Worm (Caenorhabditis elegans) whole organism, late embryonic: Measurements from ENCODE around the gene C50F4.9.

ENCODE experiments used
- C08G9.2 ChIP-seq: sonication (generic microtip); optimal IDR thresholded peaks from 2 replicates; lab custom pipeline; 2016; ENCODE audit warnings: mild to moderate bottlenecking, missing genetic modification characterization, moderate library complexity, missing compliant biosample characterization
- C38D4.7 ChIP-seq: fragments of 200-800 bp; sonication (Bioruptor generic); optimal IDR thresholded peaks from 2 replicates; lab custom pipeline; 2018; ENCODE audit warnings: mild to moderate bottlenecking, missing genetic modification characterization, moderate library complexity, missing compliant biosample characterization
- K02D7.2 ChIP-seq: sonication (generic microtip); optimal IDR thresholded peaks from 2 replicates; lab custom pipeline; 2017; ENCODE audit warnings: mild to moderate bottlenecking, missing genetic modification characterization, missing compliant biosample characterization
- K09A11.1 ChIP-seq: sonication (generic microtip); optimal IDR thresholded peaks from 2 replicates; lab custom pipeline; 2017; ENCODE audit warnings: antibody characterized with exemption, mild to moderate bottlenecking, missing genetic modification characterization, missing compliant biosample characterization; ENCODE audit not compliant: insufficient read depth
- T23F11.4 ChIP-seq: fragments of 200-800 bp; sonication (Bioruptor generic); optimal IDR thresholded peaks from 2 replicates; lab custom pipeline; 2018; ENCODE audit warnings: mild to moderate bottlenecking, missing genetic modification characterization, missing compliant biosample characterization
- Y22D7AL.16 ChIP-seq: sonication (generic microtip); optimal IDR thresholded peaks from 2 replicates; lab custom pipeline; 2016; ENCODE audit warnings: missing genetic modification characterization, missing compliant biosample characterization
- ahr-1 ChIP-seq: sonication (generic microtip); optimal IDR thresholded peaks from 2 replicates; lab custom pipeline; 2016; ENCODE audit warnings: missing genetic modification characterization, missing compliant biosample characterization
- ceh-18 ChIP-seq: sonication (generic microtip); optimal IDR thresholded peaks from 2 replicates; lab custom pipeline; 2016; ENCODE audit warnings: missing genetic modification characterization, missing compliant biosample characterization
- ceh-19 ChIP-seq: fragments of 200-800 bp; sonication (Bioruptor generic); optimal IDR thresholded peaks from 2 replicates; lab custom pipeline; 2018; ENCODE audit warnings: mild to moderate bottlenecking, missing genetic modification characterization, missing compliant biosample characterization
- ceh-2 ChIP-seq: sonication (generic microtip); optimal IDR thresholded peaks from 2 replicates; lab custom pipeline; 2016; ENCODE audit warnings: missing genotype, missing genetic modification characterization, missing compliant biosample characterization
- ceh-22 ChIP-seq: sonication (generic microtip); optimal IDR thresholded peaks from 2 replicates; lab custom pipeline; 2017; ENCODE audit warnings: missing biosample characterization, missing genetic modification characterization
- ceh-24 ChIP-seq: sonication (generic microtip); optimal IDR thresholded peaks from 2 replicates; lab custom pipeline; 2016; ENCODE audit warnings: mild to moderate bottlenecking, missing genetic modification characterization, missing compliant biosample characterization
- ceh-30 ChIP-seq: fragments of 150-350 bp; optimal IDR thresholded peaks from 2 replicates; lab custom pipeline; 2014; ENCODE audit warnings: missing biosample characterization, missing genetic modification characterization
- ceh-6 ChIP-seq: fragments of 200-800 bp; sonication (Bioruptor generic); optimal IDR thresholded peaks from 2 replicates; lab custom pipeline; 2018; ENCODE audit warnings: mild to moderate bottlenecking, missing genetic modification characterization, missing compliant biosample characterization
- elt-2 ChIP-seq: sonication (generic microtip); optimal IDR thresholded peaks from 2 replicates; lab custom pipeline; 2016; ENCODE audit warnings: missing genetic modification reagents, missing genetic modification characterization, missing compliant biosample characterization
- elt-4 ChIP-seq: sonication (generic microtip); optimal IDR thresholded peaks from 2 replicates; lab custom pipeline; 2016; ENCODE audit warnings: missing genetic modification characterization, missing compliant biosample characterization
- ets-4 ChIP-seq: sonication (generic microtip); optimal IDR thresholded peaks from 2 replicates; lab custom pipeline; 2016; ENCODE audit warnings: missing genetic modification characterization, missing compliant biosample characterization
- eyg-1 ChIP-seq: sonication (generic microtip); optimal IDR thresholded peaks from 2 replicates; lab custom pipeline; 2016; ENCODE audit warnings: missing genotype, missing genetic modification characterization, missing compliant biosample characterization
- fkh-10 ChIP-seq: fragments of 150-350 bp; optimal IDR thresholded peaks from 2 replicates; lab custom pipeline; 2014; ENCODE audit warnings: missing biosample characterization, missing genetic modification reagents, missing genetic modification characterization
- gmeb-2 ChIP-seq: sonication (generic microtip); optimal IDR thresholded peaks from 2 replicates; lab custom pipeline; 2016; ENCODE audit warnings: missing genetic modification characterization, inconsistent platforms, missing compliant biosample characterization
- hlh-15 ChIP-seq: sonication (generic microtip); optimal IDR thresholded peaks from 2 replicates; lab custom pipeline; 2016; ENCODE audit warnings: missing genetic modification characterization, missing compliant biosample characterization
- hlh-30 ChIP-seq: sonication (generic microtip); optimal IDR thresholded peaks from 2 replicates; lab custom pipeline; 2017; ENCODE audit warnings: antibody characterized with exemption, missing genetic modification characterization, missing compliant biosample characterization; ENCODE audit not compliant: insufficient read depth
- lim-6 ChIP-seq: sonication (generic microtip); optimal IDR thresholded peaks from 2 replicates; lab custom pipeline; 2016; ENCODE audit warnings: missing genetic modification characterization, missing compliant biosample characterization
- mec-3 ChIP-seq: sonication (generic microtip); optimal IDR thresholded peaks from 2 replicates; lab custom pipeline; 2016; ENCODE audit warnings: borderline replicate concordance, missing genetic modification characterization, missing compliant biosample characterization
- nfya-1 ChIP-seq: sonication (generic microtip); optimal IDR thresholded peaks from 2 replicates; lab custom pipeline; 2017; ENCODE audit warnings: missing genetic modification characterization, mild to moderate bottlenecking, missing compliant biosample characterization, antibody characterized with exemption, moderate library complexity
- nhr-11 ChIP-seq: fragments of 150-350 bp; optimal IDR thresholded peaks from 2 replicates; lab custom pipeline; 2014; ENCODE audit warnings: missing biosample characterization, missing genetic modification characterization
- nhr-232 ChIP-seq: sonication (generic microtip); optimal IDR thresholded peaks from 2 replicates; lab custom pipeline; 2016; ENCODE audit warnings: missing genetic modification characterization, missing compliant biosample characterization
- odd-2 ChIP-seq: sonication (generic microtip); optimal IDR thresholded peaks from 2 replicates; lab custom pipeline; 2017; ENCODE audit warnings: antibody characterized with exemption, mild to moderate bottlenecking, missing genetic modification characterization, missing compliant biosample characterization
- pag-3 ChIP-seq: sonication (generic microtip); optimal IDR thresholded peaks from 2 replicates; lab custom pipeline; 2016; ENCODE audit warnings: missing compliant biosample characterization, missing genetic modification characterization, borderline replicate concordance
- pha-2 ChIP-seq: sonication (generic microtip); optimal IDR thresholded peaks from 2 replicates; lab custom pipeline; 2017; ENCODE audit warnings: mild to moderate bottlenecking, missing genetic modification characterization, missing compliant biosample characterization
- pqm-1 ChIP-seq: sonication (generic microtip); optimal IDR thresholded peaks from 2 replicates; lab custom pipeline; 2016; ENCODE audit warnings: missing genetic modification characterization, missing compliant biosample characterization
- pros-1 ChIP-seq: fragments of 150-350 bp; optimal IDR thresholded peaks from 2 replicates; lab custom pipeline; 2014; ENCODE audit warnings: missing biosample characterization, missing genetic modification reagents, missing genetic modification characterization
- rnt-1 ChIP-seq: sonication (generic microtip); optimal IDR thresholded peaks from 2 replicates; lab custom pipeline; 2016; ENCODE audit warnings: missing genetic modification characterization, missing compliant biosample characterization
- sdc-2 ChIP-seq: sonication (generic microtip); optimal IDR thresholded peaks from 2 replicates; lab custom pipeline; 2016; ENCODE audit warnings: missing genotype, missing genetic modification characterization, missing compliant biosample characterization
- sox-2 ChIP-seq: fragments of 200-800 bp; sonication (Bioruptor generic); IDR thresholded peaks from 2 replicates; pipeline ENCODE4 v1.3.6; 2022; ENCODE audit warnings: missing genetic modification reagents, missing genetic modification characterization, missing compliant biosample characterization
- sox-4 ChIP-seq: sonication (generic microtip); optimal IDR thresholded peaks from 2 replicates; lab custom pipeline; 2017; ENCODE audit warnings: mild to moderate bottlenecking, missing genetic modification characterization, inconsistent platforms, missing compliant biosample characterization
- ttx-3 ChIP-seq: sonication (generic microtip); optimal IDR thresholded peaks from 2 replicates; lab custom pipeline; 2016; ENCODE audit warnings: missing genetic modification reagents, missing genetic modification characterization, missing compliant biosample characterization
- unc-42 ChIP-seq: sonication (generic microtip); optimal IDR thresholded peaks from 2 replicates; lab custom pipeline; 2016; ENCODE audit warnings: missing genotype, missing genetic modification characterization, missing compliant biosample characterization
- unc-55 ChIP-seq: sonication (generic microtip); optimal IDR thresholded peaks from 2 replicates; lab custom pipeline; 2017; ENCODE audit warnings: missing biosample characterization, missing genetic modification reagents, missing genetic modification characterization
- zip-5 ChIP-seq: sonication (generic microtip); optimal IDR thresholded peaks from 2 replicates; lab custom pipeline; 2016; ENCODE audit warnings: missing genetic modification characterization, missing compliant biosample characterization

The C50F4.9 gene

DNA sequence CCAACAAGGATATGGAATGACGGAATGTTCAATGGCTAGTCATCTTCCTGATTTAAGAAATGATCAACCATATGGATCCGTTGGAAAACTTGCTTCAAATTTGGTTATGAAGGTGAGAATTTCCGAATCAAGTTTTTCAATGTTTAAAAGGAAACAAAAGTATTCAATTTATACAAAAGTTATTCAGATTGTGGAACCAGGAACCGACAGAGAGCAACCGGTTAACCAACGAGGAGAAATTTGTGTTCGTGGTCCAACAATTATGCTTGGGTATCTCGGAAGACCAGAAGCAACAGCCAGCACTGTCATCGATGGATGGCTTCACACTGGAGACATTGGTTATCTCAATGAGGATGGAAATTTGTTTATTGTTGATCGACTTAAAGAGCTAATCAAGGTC lies 14.4 kb downstream of the C50F4.9 start:
- TF ChIP-seq elt-2 (tag; lab: Kevin White, UChicago) (no peak), pqm-1 (tag; lab: Kevin White, UChicago) (no peak), ceh-24 (tag; lab: Kevin White, UChicago) (no peak), ceh-30 (tag; lab: Kevin White, UChicago) (no peak), mec-3 (tag; lab: Kevin White, UChicago) (no peak), T23F11.4 (no peak), ceh-22 (no peak), ttx-3 (tag; lab: Kevin White, UChicago) (no peak), K09A11.1 (tag; lab: Kevin White, UChicago) (no peak), odd-2 (tag; lab: Kevin White, UChicago) (no peak), Y22D7AL.16 (tag; lab: Kevin White, UChicago) (no peak), C08G9.2 (tag; lab: Kevin White, UChicago) (no peak)

DNA sequence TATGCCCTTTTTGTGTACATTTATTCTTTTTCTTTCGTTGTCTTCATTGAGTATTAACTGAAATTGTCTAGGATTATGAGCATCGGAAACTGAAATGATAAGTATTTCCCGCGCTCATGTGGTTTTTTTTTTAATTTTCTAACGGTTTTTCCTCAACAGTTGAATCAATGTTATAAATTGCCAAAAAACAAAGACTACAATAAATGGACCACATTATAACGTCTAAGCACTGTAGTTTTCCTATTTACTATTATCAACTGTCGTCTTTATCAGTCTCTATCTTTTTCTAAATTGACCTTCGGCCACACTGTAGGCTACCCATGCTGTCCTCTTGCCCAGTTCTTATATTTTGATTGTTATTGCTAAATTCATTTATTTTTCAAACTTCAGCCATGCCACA lies 16.3 kb downstream of the C50F4.9 start, which contains the start of gene acs-14:
acs-14 (plus strand) TSS at position 391 of the 400 bp plus-strand sequence.
- TF ChIP-seq elt-2 (tag; lab: Kevin White, UChicago) (peak; percentile 40), ets-4 (tag; lab: Kevin White, UChicago) (no peak), hlh-30 (tag; lab: Kevin White, UChicago) (no peak)

DNA sequence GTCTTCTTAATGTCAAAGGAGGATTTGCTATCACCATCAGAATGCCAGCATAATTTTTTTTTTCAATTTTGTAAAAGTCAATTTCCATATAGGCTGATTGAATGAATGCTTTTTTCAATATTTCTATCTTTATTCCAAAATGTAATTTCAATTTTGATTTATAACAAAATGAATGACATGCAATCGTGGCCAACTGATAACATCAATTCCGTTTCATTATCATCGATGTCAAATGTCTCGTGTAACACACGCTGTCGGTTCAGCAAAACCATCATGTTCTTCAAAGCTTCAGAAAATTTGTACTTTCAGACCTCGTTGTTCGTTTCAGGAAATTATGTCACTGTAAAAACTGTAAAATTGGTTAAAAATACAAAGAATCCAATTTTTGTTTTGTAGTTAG lies 17.1 kb downstream of the C50F4.9 start:
- TF ChIP-seq elt-2 (tag; lab: Kevin White, UChicago) (peak; percentile 1), ttx-3 (tag; lab: Kevin White, UChicago) (no peak)

DNA sequence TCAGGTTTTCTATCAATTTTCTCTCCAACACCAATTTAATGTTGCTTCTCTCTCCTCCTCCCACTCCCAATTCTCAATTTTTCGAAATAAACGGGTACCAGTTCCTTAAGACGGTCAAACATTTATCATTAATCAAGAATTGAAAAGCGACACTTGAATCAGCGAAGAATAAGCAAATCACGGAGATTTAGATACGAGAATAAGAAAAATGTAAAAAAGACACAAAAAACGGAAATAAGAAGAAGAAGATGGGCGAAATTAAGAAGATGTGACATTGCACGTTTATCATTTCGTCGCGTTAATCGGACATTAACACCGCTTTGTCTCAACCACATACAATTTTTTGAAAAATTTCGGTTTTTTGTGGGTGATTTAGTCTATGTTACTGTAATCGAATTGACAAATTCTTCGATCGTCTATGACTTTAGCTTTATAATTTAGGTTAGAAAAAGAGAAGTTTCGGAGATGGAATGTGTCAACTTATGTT lies 19.5 kb downstream of the C50F4.9 start, which contains the start of gene haao-1:
haao-1 (plus strand) TSS at position 437 of the 487 bp plus-strand sequence.
- TF ChIP-seq zip-5 (tag; lab: Kevin White, UChicago) (no peak), nhr-232 (tag; lab: Kevin White, UChicago) (no peak), unc-42 (tag; lab: Kevin White, UChicago) (no peak), sox-4 (tag; lab: Kevin White, UChicago) (no peak), ttx-3 (tag; lab: Kevin White, UChicago) (no peak), ets-4 (tag; lab: Kevin White, UChicago) (no peak), pros-1 (tag; lab: Kevin White, UChicago) (no peak), elt-4 (tag; lab: Kevin White, UChicago) (no peak), pha-2 (tag; lab: Kevin White, UChicago) (no peak), ceh-22 (no peak), sdc-2 (tag; lab: Kevin White, UChicago) (no peak), eyg-1 (no peak)

DNA sequence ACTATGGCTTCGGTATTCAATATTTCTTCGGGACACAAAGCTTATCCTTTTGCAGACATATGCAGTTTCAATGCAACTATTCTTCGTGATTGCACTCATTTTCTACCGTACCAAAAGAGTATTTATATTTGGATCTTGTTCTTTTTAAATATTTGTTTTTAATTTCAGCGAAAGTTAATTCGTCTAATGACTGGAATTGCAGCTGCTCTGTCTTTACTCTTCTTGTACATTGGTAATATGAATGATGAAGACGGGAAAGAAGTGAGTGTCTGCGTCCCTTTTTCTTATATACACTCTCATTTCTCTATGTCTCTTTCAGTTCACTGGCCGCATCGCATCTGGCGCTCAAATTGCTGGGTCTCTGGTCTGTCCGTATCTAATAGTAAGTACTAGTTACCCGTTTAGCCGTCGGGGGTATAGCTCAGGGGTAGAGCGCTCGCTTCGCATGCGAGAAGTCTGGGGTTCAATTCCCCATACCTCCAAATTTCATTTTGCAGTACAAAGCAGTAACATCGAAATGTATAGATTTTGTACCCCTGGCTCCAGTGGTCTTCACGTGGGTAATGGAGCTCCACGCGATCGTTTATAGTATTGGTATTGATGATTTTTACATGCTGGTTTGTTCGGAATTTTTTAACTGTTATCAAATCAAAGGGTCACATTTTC lies 20.7 kb downstream of the C50F4.9 start:
- peak; percentile 90 for TF ChIP-seq T23F11.4
- peak; percentile 84 for TF ChIP-seq sox-2
- TF ChIP-seq rnt-1, result peak; percentile 66
- peak; percentile 8 for TF ChIP-seq ets-4 (tag; lab: Kevin White, UChicago)
- no peak for TF ChIP-seq lim-6 (tag; lab: Kevin White, UChicago)
- no peak for TF ChIP-seq hlh-30 (tag; lab: Kevin White, UChicago)
- peak; percentile 74 for TF ChIP-seq ceh-18
- peak; percentile 85 for TF ChIP-seq K02D7.2 (tag; lab: Kevin White, UChicago)
- peak; percentile 88 for TF ChIP-seq eyg-1
- TF ChIP-seq ceh-22, result no peak
- TF ChIP-seq fkh-10 (GFP tag; lab: Kevin White, UChicago), result peak; percentile 62
- peak; percentile 90 for TF ChIP-seq ceh-19 (GFP tag; lab: Kevin White, UChicago)
- peak; percentile 49 for TF ChIP-seq ahr-1
- peak; percentile 92 for TF ChIP-seq gmeb-2 (tag; lab: Kevin White, UChicago)
- peak; percentile 77 for TF ChIP-seq ceh-2 (tag; lab: Kevin White, UChicago)
- TF ChIP-seq C08G9.2 (tag; lab: Kevin White, UChicago), result peak; percentile 77
- TF ChIP-seq unc-55, result no peak
- TF ChIP-seq nfya-1 (tag; lab: Kevin White, UChicago), result peak; percentile 59
- TF ChIP-seq hlh-15 (tag; lab: Kevin White, UChicago), result peak; percentile 65
- peak; percentile 87 for TF ChIP-seq ttx-3 (tag; lab: Kevin White, UChicago)
- peak; percentile 11 for TF ChIP-seq pag-3
- TF ChIP-seq mec-3 (tag; lab: Kevin White, UChicago), result peak; percentile 57
- no peak for TF ChIP-seq nhr-11 (tag; lab: Kevin White, UChicago)
- peak; percentile 78 for TF ChIP-seq sox-4 (tag; lab: Kevin White, UChicago)
- TF ChIP-seq ceh-6 (GFP tag; lab: Kevin White, UChicago), result peak; percentile 93
- peak; percentile 83 for TF ChIP-seq C38D4.7 (GFP tag; lab: Kevin White, UChicago)
- peak; percentile 84 for TF ChIP-seq unc-42 (tag; lab: Kevin White, UChicago)
